Fruit fly (Drosophila melanogaster) whole organism, wandering third instar larva: ENCODE results near the gene CG11095.

Source experiments
- OdsH ChIP-seq: fragments of 200-800 bp; sonication (Bioruptor generic); optimal IDR thresholded peaks from 2 replicates; lab custom pipeline; 2016; ENCODE audit warnings: missing biosample characterization, mild to moderate bottlenecking, missing genetic modification characterization
- h ChIP-seq: fragments of 200-800 bp; sonication (Bioruptor generic); optimal IDR thresholded peaks from 3 replicates; lab custom pipeline; 2016; ENCODE audit warnings: missing biosample characterization, mild to moderate bottlenecking, missing genetic modification characterization

dm6 chrX:13797538-13797937 is 13.9 kb upstream of the CG11095 start, which contains the start of gene CG10996:
- TF ChIP-seq OdsH (GFP tag; lab: Kevin White, UChicago) (no peak), h (GFP tag; lab: Kevin White, UChicago) (no peak)
